Worm (Caenorhabditis elegans) whole organism, mixed stage, embryonic: Measurements from ENCODE around the gene B0334.4.

ENCODE experiments used
- M03D4.4 ChIP-seq: sonication (generic microtip); optimal IDR thresholded peaks from 2 replicates; lab custom pipeline; 2017; ENCODE audit warnings: mild to moderate bottlenecking, missing genetic modification characterization, missing compliant biosample characterization
- bed-3 ChIP-seq: fragments of 200-800 bp; sonication (Bioruptor generic); optimal IDR thresholded peaks from 3 replicates; lab custom pipeline; 2018; ENCODE audit warnings: mild to moderate bottlenecking, missing genetic modification characterization, moderate library complexity, missing compliant biosample characterization
- ces-1 ChIP-seq: fragments of 150-350 bp; optimal IDR thresholded peaks from 2 replicates; lab custom pipeline; 2014; ENCODE audit warnings: missing biosample characterization, missing genetic modification reagents, missing genetic modification characterization
- cnd-1 ChIP-seq: fragments of 200-800 bp; sonication (Bioruptor generic); optimal IDR thresholded peaks from 2 replicates; lab custom pipeline; 2018; ENCODE audit warnings: mild to moderate bottlenecking, missing genetic modification characterization, missing compliant biosample characterization
- lin-13 ChIP-seq: fragments of 150-350 bp; optimal IDR thresholded peaks from 2 replicates; lab custom pipeline; 2014; ENCODE audit warnings: missing biosample characterization, missing genetic modification characterization
- mab-5 ChIP-seq: fragments of 150-350 bp; optimal IDR thresholded peaks from 2 replicates; lab custom pipeline; 2014; ENCODE audit warnings: missing biosample characterization, missing genetic modification characterization
- nhr-12 ChIP-seq: fragments of 150-350 bp; optimal IDR thresholded peaks from 2 replicates; lab custom pipeline; 2014; ENCODE audit warnings: missing biosample characterization, missing genetic modification characterization
- nhr-237 ChIP-seq: fragments of 150-350 bp; optimal IDR thresholded peaks from 2 replicates; lab custom pipeline; 2014; ENCODE audit warnings: missing biosample characterization, missing genetic modification characterization
- nhr-76 ChIP-seq: sonication (generic microtip); optimal IDR thresholded peaks from 2 replicates; lab custom pipeline; 2017; ENCODE audit warnings: missing biosample characterization, missing genetic modification characterization
- pha-4 ChIP-seq: fragments of 150-350 bp; optimal IDR thresholded peaks from 2 replicates; lab custom pipeline; 2018; ENCODE audit warnings: missing biosample characterization, missing genetic modification reagents, missing genetic modification characterization
- sptf-1 ChIP-seq: sonication (generic microtip); optimal IDR thresholded peaks from 2 replicates; lab custom pipeline; 2017; ENCODE audit warnings: mild to moderate bottlenecking, missing genetic modification characterization, moderate library complexity, missing compliant biosample characterization
- unc-62 ChIP-seq: fragments of 150-350 bp; optimal IDR thresholded peaks from 2 replicates; lab custom pipeline; 2014; ENCODE audit warnings: missing biosample characterization, missing genetic modification reagents, missing genetic modification characterization

ce11 chrII:11535429-11535828, 39.9 kb downstream of the B0334.4 start:
- no peak for TF ChIP-seq M03D4.4 (tag; lab: Kevin White, UChicago)
- TF ChIP-seq unc-62 (GFP tag; lab: Kevin White, UChicago), result peak; percentile 45
- TF ChIP-seq sptf-1 (tag; lab: Kevin White, UChicago), result peak; percentile 76
- no peak for TF ChIP-seq lin-13 (tag; lab: Kevin White, UChicago)
- TF ChIP-seq cnd-1, result peak; percentile 66
- TF ChIP-seq ces-1 (GFP tag; lab: Kevin White, UChicago), result peak; percentile 35
- no peak for TF ChIP-seq pha-4 (tag; lab: Kevin White, UChicago)
- TF ChIP-seq nhr-12 (tag; lab: Kevin White, UChicago), result no peak
- no peak for TF ChIP-seq nhr-76
- TF ChIP-seq nhr-237, result no peak
- no peak for TF ChIP-seq bed-3 (GFP tag; lab: Kevin White, UChicago)
- no peak for TF ChIP-seq mab-5 (tag; lab: Kevin White, UChicago)
